Worm (Caenorhabditis elegans) whole organism, L4 larva: Measurements from ENCODE around the gene mrps-18B.

Experiments
- F26F4.8 ChIP-seq: fragments of 200-800 bp; sonication (Bioruptor generic); conservative IDR thresholded peaks from 2 replicates; pipeline ENCODE4 v1.3.6; 2022; ENCODE audit warnings: missing genetic modification characterization, missing compliant biosample characterization
- F37D6.2 ChIP-seq: sonication (generic microtip); optimal IDR thresholded peaks from 2 replicates; lab custom pipeline; 2016; ENCODE audit warnings: mild to moderate bottlenecking, missing genetic modification characterization, missing compliant biosample characterization
- F49E8.2 ChIP-seq: sonication (generic microtip); optimal IDR thresholded peaks from 2 replicates; lab custom pipeline; 2016; ENCODE audit warnings: missing compliant biosample characterization, mild to moderate bottlenecking, missing genetic modification characterization, borderline replicate concordance
- T20F7.1 ChIP-seq: fragments of 200-800 bp; sonication (Bioruptor generic); optimal IDR thresholded peaks from 2 replicates; lab custom pipeline; 2018; ENCODE audit warnings: mild to moderate bottlenecking, missing genetic modification characterization, missing compliant biosample characterization
- T26A8.4 ChIP-seq: fragments of 200-800 bp; sonication (Bioruptor generic); IDR thresholded peaks from 2 replicates; pipeline ENCODE4 v1.3.6; 2022; ENCODE audit warnings: missing genetic modification characterization, missing compliant biosample characterization
- Y5F2A.4 ChIP-seq: fragments of 200-800 bp; sonication (Bioruptor generic); optimal IDR thresholded peaks from 2 replicates; lab custom pipeline; 2018; ENCODE audit warnings: mild to moderate bottlenecking, missing genetic modification characterization, missing compliant biosample characterization
- ZK546.5 ChIP-seq, 2 experiments: sonication (generic microtip); optimal IDR thresholded peaks; 2 replicates each; lab custom pipeline; 2017; ENCODE audit warnings: missing biosample characterization in 2 of 2, missing genetic modification characterization in 2 of 2
- aha-1 ChIP-seq: fragments of 150-350 bp; peaks from one replicate; lab custom pipeline; 2014; ENCODE audit warnings: missing biosample characterization, missing genetic modification characterization
- aly-2 ChIP-seq: sonication (generic microtip); optimal IDR thresholded peaks from 2 replicates; lab custom pipeline; 2018; ENCODE audit warnings: missing biosample characterization, missing genetic modification characterization
- attf-4 ChIP-seq: sonication (generic microtip); optimal IDR thresholded peaks from 3 replicates; lab custom pipeline; 2017; ENCODE audit warnings: missing biosample characterization, missing genetic modification characterization
- ceh-28 ChIP-seq: fragments of 150-350 bp; optimal IDR thresholded peaks from 2 replicates; lab custom pipeline; 2014; ENCODE audit warnings: missing biosample characterization, missing genetic modification reagents, missing genetic modification characterization
- ceh-32 ChIP-seq: sonication (generic microtip); optimal IDR thresholded peaks from 2 replicates; lab custom pipeline; 2016; ENCODE audit warnings: mild to moderate bottlenecking, missing genetic modification characterization, missing compliant biosample characterization; ENCODE audit not compliant: poor library complexity
- ceh-82 ChIP-seq: sonication (generic microtip); optimal IDR thresholded peaks from 2 replicates; lab custom pipeline; 2017; ENCODE audit warnings: missing biosample characterization, missing genetic modification characterization
- cey-2 ChIP-seq: sonication (generic microtip); optimal IDR thresholded peaks from 3 replicates; lab custom pipeline; 2017; ENCODE audit warnings: missing genetic modification characterization, mild to moderate bottlenecking, missing compliant biosample characterization, antibody characterized with exemption, borderline replicate concordance; ENCODE audit not compliant: insufficient read depth
- daf-16 ChIP-seq, 3 experiments: sonication (generic microtip); optimal IDR thresholded peaks; 2 replicates each; lab custom pipeline; 2016 to 2017; ENCODE audit warnings: missing genetic modification characterization in 3 of 3, missing genetic modification reagents in 3 of 3, mild to moderate bottlenecking in 2 of 3, missing compliant biosample characterization in 2 of 3, missing biosample characterization in 1 of 3, moderate library complexity in 1 of 3
- daf-8 ChIP-seq: fragments of 200-800 bp; sonication (Bioruptor generic); IDR thresholded peaks from 2 replicates; pipeline ENCODE4 v1.3.6; 2022; ENCODE audit warnings: missing genetic modification characterization, missing compliant biosample characterization
- dmd-6 ChIP-seq: fragments of 200-800 bp; sonication (Bioruptor generic); IDR thresholded peaks from 2 replicates; pipeline ENCODE4 v1.3.6; 2022; ENCODE audit warnings: missing genetic modification reagents, missing genetic modification characterization, missing compliant biosample characterization
- dmd-9 ChIP-seq: fragments of 200-800 bp; sonication (Bioruptor generic); IDR thresholded peaks from 2 replicates; pipeline ENCODE4 v1.3.6; 2022; ENCODE audit warnings: missing genetic modification reagents, missing genetic modification characterization, missing compliant biosample characterization
- dpl-1 ChIP-seq: fragments of 150-350 bp; optimal IDR thresholded peaks from 2 replicates; lab custom pipeline; 2014; ENCODE audit warnings: missing biosample characterization, missing genetic modification reagents, missing genetic modification characterization
- dve-1 ChIP-seq: sonication (generic microtip); optimal IDR thresholded peaks from 2 replicates; lab custom pipeline; 2017; ENCODE audit warnings: antibody characterized with exemption, mild to moderate bottlenecking, missing genetic modification characterization, missing compliant biosample characterization; ENCODE audit not compliant: insufficient read depth
- egl-27 ChIP-seq: sonication (generic microtip); optimal IDR thresholded peaks from 3 replicates; lab custom pipeline; 2017; ENCODE audit warnings: missing biosample characterization, missing genetic modification reagents, missing genetic modification characterization
- egl-43 ChIP-seq: fragments of 200-800 bp; sonication (Bioruptor generic); IDR thresholded peaks from 2 replicates; pipeline ENCODE4 v1.3.6; 2022; ENCODE audit warnings: missing genetic modification reagents, missing genetic modification characterization, missing compliant biosample characterization
- fkh-10 ChIP-seq: fragments of 150-350 bp; optimal IDR thresholded peaks from 2 replicates; lab custom pipeline; 2014; ENCODE audit warnings: missing biosample characterization, missing genetic modification reagents, missing genetic modification characterization
- hif-1 ChIP-seq, 2 experiments: sonication (generic microtip); optimal IDR thresholded peaks; 2 replicates each; lab custom pipeline; 2016 to 2017; ENCODE audit warnings: missing compliant biosample characterization in 2 of 2, missing genetic modification characterization in 2 of 2, missing genetic modification reagents in 2 of 2, missing genotype in 2 of 2, mild to moderate bottlenecking in 1 of 2
- hlh-11 ChIP-seq: fragments of 200-800 bp; sonication (Bioruptor generic); optimal IDR thresholded peaks from 2 replicates; lab custom pipeline; 2018; ENCODE audit warnings: mild to moderate bottlenecking, missing genetic modification characterization, missing compliant biosample characterization
- madf-5 ChIP-seq, 2 experiments: fragments of 200-800 bp; sonication (Bioruptor generic); IDR thresholded peaks; 2 replicates each; pipeline ENCODE4 v1.3.6; 2022; ENCODE audit warnings: missing compliant biosample characterization in 2 of 2, missing genetic modification characterization in 2 of 2
- mdl-1 ChIP-seq, 2 experiments: fragments of 150-350 bp in 1 of 2; sonication (generic microtip) in 1 of 2; optimal IDR thresholded peaks; 2 replicates each; lab custom pipeline; 2014 to 2017; ENCODE audit warnings: missing biosample characterization in 2 of 2, missing genetic modification characterization in 2 of 2
- mep-1 ChIP-seq: fragments of 150-350 bp; sonication (generic microtip); optimal IDR thresholded peaks from 3 replicates; lab custom pipeline; 2014; ENCODE audit warnings: missing biosample characterization, missing genetic modification characterization
- mes-2 ChIP-seq: sonication (generic microtip); optimal IDR thresholded peaks from 2 replicates; lab custom pipeline; 2016; ENCODE audit warnings: missing genotype, mild to moderate bottlenecking, missing genetic modification characterization, missing compliant biosample characterization; ENCODE audit not compliant: poor library complexity, severe bottlenecking
- mxl-2 ChIP-seq: fragments of 200-800 bp; sonication (Bioruptor generic); conservative IDR thresholded peaks from 2 replicates; pipeline ENCODE4 v1.3.6; 2022; ENCODE audit warnings: missing genetic modification reagents, missing genetic modification characterization, missing compliant biosample characterization
- nhr-111 ChIP-seq: fragments of 200-800 bp; sonication (Bioruptor generic); optimal IDR thresholded peaks from 2 replicates; lab custom pipeline; 2018; ENCODE audit warnings: mild to moderate bottlenecking, missing genetic modification characterization, missing compliant biosample characterization
- nhr-237 ChIP-seq: sonication (generic microtip); optimal IDR thresholded peaks from 2 replicates; lab custom pipeline; 2017; ENCODE audit warnings: missing biosample characterization, missing genetic modification characterization
- nhr-28 ChIP-seq: fragments of 150-350 bp; optimal IDR thresholded peaks from 2 replicates; lab custom pipeline; 2014; ENCODE audit warnings: missing biosample characterization, missing genetic modification characterization
- nhr-48 ChIP-seq: sonication (generic microtip); optimal IDR thresholded peaks from 2 replicates; lab custom pipeline; 2016; ENCODE audit warnings: mild to moderate bottlenecking, missing genetic modification characterization, missing compliant biosample characterization
- nhr-6 ChIP-seq: fragments of 150-350 bp; optimal IDR thresholded peaks from 2 replicates; lab custom pipeline; 2014; ENCODE audit warnings: missing biosample characterization, missing genetic modification characterization
- pha-4 ChIP-seq, 2 experiments: fragments of 150-350 bp in 1 of 2; fragments of 200-800 bp in 1 of 2; sonication (Bioruptor generic) in 1 of 2; IDR thresholded peaks in 1 of 2; optimal IDR thresholded peaks in 1 of 2; 2 replicates each; pipeline versions ENCODE4 v1.3.6 to Lab custom; 2014 to 2022; ENCODE audit warnings: missing genetic modification characterization in 2 of 2, missing genetic modification reagents in 2 of 2, missing biosample characterization in 1 of 2, missing compliant biosample characterization in 1 of 2
- php-3 ChIP-seq: fragments of 200-800 bp; sonication (Bioruptor generic); IDR thresholded peaks from 2 replicates; pipeline ENCODE4 v1.3.6; 2022; ENCODE audit warnings: missing genetic modification reagents, missing genetic modification characterization, missing compliant biosample characterization
- spr-1 ChIP-seq: sonication (generic microtip); optimal IDR thresholded peaks from 2 replicates; lab custom pipeline; 2016; ENCODE audit warnings: mild to moderate bottlenecking, missing genetic modification characterization, missing compliant biosample characterization
- tag-97 ChIP-seq: fragments of 200-800 bp; sonication (Bioruptor generic); IDR thresholded peaks from 2 replicates; pipeline ENCODE4 v1.3.6; 2022; ENCODE audit warnings: missing genetic modification characterization, missing compliant biosample characterization
- tra-1 ChIP-seq: fragments of 200-800 bp; sonication (Bioruptor generic); IDR thresholded peaks from 2 replicates; pipeline ENCODE4 v1.3.6; 2022; ENCODE audit warnings: missing genetic modification reagents, missing genetic modification characterization, missing compliant biosample characterization
- unc-62 ChIP-seq, 3 experiments: fragments of 150-350 bp in 1 of 3; sonication (generic microtip); optimal IDR thresholded peaks in 2 of 3; peaks in 1 of 3; 1 replicate in 1 of 3; 2 replicates in 2 of 3; lab custom pipeline; 2014 to 2017; ENCODE audit warnings: missing biosample characterization in 3 of 3, missing genetic modification characterization in 3 of 3, missing genetic modification reagents in 3 of 3, missing genotype in 1 of 3
- vab-7 ChIP-seq: fragments of 200-800 bp; sonication (Bioruptor generic); IDR thresholded peaks from 2 replicates; pipeline ENCODE4 v1.3.6; 2022; ENCODE audit warnings: missing genetic modification reagents, missing genetic modification characterization, missing compliant biosample characterization
- zfp-2 ChIP-seq: sonication (generic microtip); optimal IDR thresholded peaks from 2 replicates; lab custom pipeline; 2016; ENCODE audit warnings: mild to moderate bottlenecking, missing genetic modification characterization, missing compliant biosample characterization
- zip-11 ChIP-seq: fragments of 200-800 bp; sonication (Bioruptor generic); IDR thresholded peaks from 2 replicates; pipeline ENCODE4 v1.3.6; 2022; ENCODE audit warnings: missing genetic modification characterization, missing compliant biosample characterization
- ztf-7 ChIP-seq: fragments of 150-350 bp; optimal IDR thresholded peaks from 2 replicates; lab custom pipeline; 2014; ENCODE audit warnings: missing biosample characterization, missing genetic modification characterization

mrps-18B gene

ce11 chrII:8506759-8507158 lies 18.7 kb upstream of the mrps-18B start:
- TF ChIP-seq daf-16 (GFP tag; optimal IDR thresholded peaks at IDR 0.05; lab: Kevin White, UChicago) (no peak), daf-16 (tag; optimal IDR thresholded peaks at IDR 0.05; lab: Kevin White, UChicago) (peak; percentile 35), F49E8.2 (tag; lab: Kevin White, UChicago) (no peak), egl-27 (no peak), attf-4 (no peak), fkh-10 (GFP tag; lab: Kevin White, UChicago) (no peak), ceh-32 (tag; lab: Kevin White, UChicago) (no peak), hlh-11 (peak; percentile 2), egl-43 (GFP tag; lab: Robert Waterston, UW) (no peak), unc-62 (GFP tag; optimal IDR thresholded peaks at IDR 0.05 in 1 of 2; lab: Kevin White, UChicago) (peak in 1 of 2 experiments; percentile 87), unc-62 (tag; optimal IDR thresholded peaks at IDR 0.05; lab: Kevin White, UChicago) (no peak), dve-1 (tag; lab: Kevin White, UChicago) (peak; percentile 67), ceh-28 (tag; lab: Kevin White, UChicago) (no peak), mes-2 (tag; lab: Kevin White, UChicago) (no peak), ztf-7 (tag; lab: Kevin White, UChicago) (no peak), F37D6.2 (no peak), ceh-82 (tag; lab: Kevin White, UChicago) (no peak), nhr-111 (GFP tag; lab: Kevin White, UChicago) (no peak), nhr-28 (tag; lab: Kevin White, UChicago) (peak; percentile 16), tra-1 (GFP tag; lab: Robert Waterston, UW) (no peak), aly-2 (tag; lab: Kevin White, UChicago) (no peak), F26F4.8 (GFP tag; lab: Robert Waterston, UW) (no peak), ZK546.5 (tag; optimal IDR thresholded peaks at IDR 0.05; lab: Kevin White, UChicago) (no peak), zip-11 (no peak), nhr-48 (tag; lab: Kevin White, UChicago) (peak; percentile 21), dmd-6 (GFP tag; lab: Robert Waterston, UW) (peak; percentile 56; the same call in 1 of the 2 replicates), mdl-1 (tag; optimal IDR thresholded peaks at IDR 0.05; lab: Kevin White, UChicago) (no peak), nhr-237 (tag; lab: Kevin White, UChicago) (no peak), pha-4 (GFP tag; IDR thresholded peaks at IDR 0.05; lab: Robert Waterston, UW) (no peak), pha-4 (tag; optimal IDR thresholded peaks at IDR 0.05; lab: Kevin White, UChicago) (no peak)
- TF ChIP-seq, all 104 proteins: peak for 7

- TF ChIP-seq attf-4 (no peak), spr-1 (tag; lab: Kevin White, UChicago) (no peak), aha-1 (tag; lab: Kevin White, UChicago) (peak; percentile 12), mep-1 (tag; lab: Kevin White, UChicago) (no peak), T26A8.4 (GFP tag; lab: Robert Waterston, UW) (no peak), dmd-9 (no peak), zfp-2 (tag; lab: Kevin White, UChicago) (no peak)
These were observed 16.5 kb upstream of the mrps-18B start, which contains the start of gene T13H5.1 for ce11 chrII:8508956-8509355. Gene T13H5.1 (minus strand): TSS chrII:8509056.

- TF ChIP-seq hif-1 (tag; optimal IDR thresholded peaks at IDR 0.05; lab: Kevin White, UChicago) (no peak), vab-7 (GFP tag; lab: Robert Waterston, UW) (no peak), tag-97 (GFP tag; lab: Robert Waterston, UW) (no peak), dmd-9 (no peak), Y5F2A.4 (GFP tag; lab: Kevin White, UChicago) (no peak), php-3 (GFP tag; lab: Robert Waterston, UW) (peak; percentile 39; the same call in 1 of the 2 replicates), dpl-1 (GFP tag; lab: Kevin White, UChicago) (no peak), mxl-2 (GFP tag; lab: Robert Waterston, UW) (no peak), nhr-6 (no peak), daf-8 (GFP tag; lab: Robert Waterston, UW) (no peak), T20F7.1 (GFP tag; lab: Kevin White, UChicago) (peak; percentile 7), aha-1 (tag; lab: Kevin White, UChicago) (no peak), dve-1 (tag; lab: Kevin White, UChicago) (peak; percentile 57), spr-1 (tag; lab: Kevin White, UChicago) (no peak), mep-1 (tag; lab: Kevin White, UChicago) (no peak), madf-5 (GFP tag; IDR thresholded peaks at IDR 0.05; lab: Robert Waterston, UW) (no peak), mes-2 (tag; lab: Kevin White, UChicago) (no peak), nhr-28 (tag; lab: Kevin White, UChicago) (peak; percentile 91), nhr-111 (GFP tag; lab: Kevin White, UChicago) (no peak), attf-4 (no peak), dmd-6 (GFP tag; lab: Robert Waterston, UW) (peak; percentile 58), cey-2 (no peak)
These were observed 10.8 kb upstream of the mrps-18B start, which contains the start of gene ctg-2 for ce11 chrII:8514729-8515128. Gene ctg-2 (plus strand): TSS chrII:8515054.
